Fruit fly (Drosophila melanogaster) whole organism, wandering third instar larva: ENCODE measurements around the gene CG31174.

Source experiments
- CG32264 ChIP-seq: fragments of 200-800 bp; sonication (Bioruptor generic); optimal IDR thresholded peaks from 2 replicates; lab custom pipeline; 2016; ENCODE audit warnings: missing biosample characterization, missing genetic modification characterization
- CG9705 ChIP-seq: fragments of 200-800 bp; sonication (Bioruptor generic); optimal IDR thresholded peaks from 2 replicates; lab custom pipeline; 2018; ENCODE audit warnings: missing biosample characterization, mild to moderate bottlenecking, missing genetic modification characterization
- CrebA ChIP-seq: fragments of 200-800 bp; sonication (Bioruptor generic); optimal IDR thresholded peaks from 2 replicates; lab custom pipeline; 2016; ENCODE audit warnings: missing biosample characterization, mild to moderate bottlenecking, missing genetic modification characterization, borderline replicate concordance
- Dfd ChIP-seq: fragments of >200 bp; optimal IDR thresholded peaks from 2 replicates; lab custom pipeline; 2017; ENCODE audit warnings: missing biosample characterization, missing genetic modification characterization
- Dif ChIP-seq: fragments of 200-275, 200-300 bp; sonication (Bioruptor generic); optimal IDR thresholded peaks from 2 replicates; lab custom pipeline; 2018; ENCODE audit warnings: missing biosample characterization, missing genetic modification characterization; ENCODE audit not compliant: partially characterized antibody
- GATAd ChIP-seq: sonication (Bioruptor generic); optimal IDR thresholded peaks from 2 replicates; lab custom pipeline; 2016; ENCODE audit warnings: missing biosample characterization, missing genetic modification characterization
- HLH106 ChIP-seq: fragments of 200-800 bp; optimal IDR thresholded peaks from 3 replicates; lab custom pipeline; 2019; ENCODE audit warnings: missing biosample characterization, mild to moderate bottlenecking, missing genetic modification characterization, moderate library complexity
- Hr78 ChIP-seq: fragments of >200 bp; optimal IDR thresholded peaks from 2 replicates; lab custom pipeline; 2017; ENCODE audit warnings: missing biosample characterization, missing genetic modification characterization
- Hr83 ChIP-seq: fragments of 200-300 bp; sonication (Bioruptor generic); optimal IDR thresholded peaks from 2 replicates; lab custom pipeline; 2016; ENCODE audit warnings: missing biosample characterization, mild to moderate bottlenecking, missing genetic modification characterization, moderate library complexity; ENCODE audit not compliant: poor library complexity, severe bottlenecking
- Jra ChIP-seq: sonication (Bioruptor generic); optimal IDR thresholded peaks from 2 replicates; lab custom pipeline; 2016; ENCODE audit warnings: missing biosample characterization, missing genetic modification characterization
- Mio ChIP-seq: sonication (Bioruptor generic); optimal IDR thresholded peaks from 2 replicates; lab custom pipeline; 2016; ENCODE audit warnings: missing biosample characterization, missing genetic modification characterization
- N ChIP-seq: fragments of >200 bp; optimal IDR thresholded peaks from 2 replicates; lab custom pipeline; 2018; ENCODE audit warnings: missing biosample characterization, missing external identifiers, missing genetic modification characterization
- Rel ChIP-seq, 2 experiments: fragments of 200-800 bp; sonication (Bioruptor generic) in 1 of 2; optimal IDR thresholded peaks; 2 replicates in 1 of 2; 3 replicates in 1 of 2; lab custom pipeline; 2016 to 2019; ENCODE audit warnings: mild to moderate bottlenecking in 2 of 2, missing biosample characterization in 2 of 2, missing genetic modification characterization in 2 of 2, moderate library complexity in 1 of 2
- Sp1 ChIP-seq: fragments of 200-800 bp; sonication (Bioruptor generic); optimal IDR thresholded peaks from 3 replicates; lab custom pipeline; 2019; ENCODE audit warnings: missing biosample characterization, mild to moderate bottlenecking, missing genetic modification characterization, moderate library complexity
- Vsx2 ChIP-seq: fragments of 200-300, 225-300 bp; sonication (Bioruptor generic); optimal IDR thresholded peaks from 2 replicates; lab custom pipeline; 2018; ENCODE audit warnings: missing biosample characterization, missing genetic modification characterization; ENCODE audit not compliant: partially characterized antibody
- br ChIP-seq: fragments of 200-800 bp; sonication (Bioruptor generic); optimal IDR thresholded peaks from 2 replicates; lab custom pipeline; 2016; ENCODE audit warnings: missing biosample characterization, missing genetic modification characterization
- brk ChIP-seq: fragments of 200-800 bp; sonication (Bioruptor generic); optimal IDR thresholded peaks from 2 replicates; lab custom pipeline; 2016; ENCODE audit warnings: missing biosample characterization, mild to moderate bottlenecking, missing genetic modification characterization
- dl ChIP-seq, 2 experiments: fragments of 175-275, 200-275 bp in 1 of 2; fragments of 200-275 bp in 1 of 2; sonication (Bioruptor generic); optimal IDR thresholded peaks; lab custom pipeline; 2018; ENCODE audit warnings: mild to moderate bottlenecking in 2 of 2, missing biosample characterization in 2 of 2, missing genetic modification characterization in 2 of 2, moderate library complexity in 2 of 2; ENCODE audit not compliant: partially characterized antibody in 2 of 2, insufficient read depth in 1 of 2
- dmrt93B ChIP-seq: fragments of 200-800 bp; sonication (Bioruptor generic); optimal IDR thresholded peaks from 2 replicates; lab custom pipeline; 2018; ENCODE audit warnings: missing biosample characterization, mild to moderate bottlenecking, missing genetic modification characterization
- dsf ChIP-seq: sonication (Bioruptor generic); optimal IDR thresholded peaks from 2 replicates; lab custom pipeline; 2016; ENCODE audit warnings: missing biosample characterization, missing genetic modification characterization, borderline replicate concordance
- ey ChIP-seq: fragments of 200-800 bp; sonication (Bioruptor generic); optimal IDR thresholded peaks from 2 replicates; lab custom pipeline; 2016; ENCODE audit warnings: missing biosample characterization, missing genetic modification characterization
- foxo ChIP-seq, 2 experiments: fragments of 200-800 bp; sonication (Bioruptor generic); optimal IDR thresholded peaks; 2 replicates in 1 of 2; 3 replicates in 1 of 2; lab custom pipeline; 2016 to 2017; ENCODE audit warnings: missing biosample characterization in 2 of 2, missing genetic modification characterization in 2 of 2
- fru ChIP-seq: fragments of 200-800 bp; sonication (Bioruptor generic); optimal IDR thresholded peaks from 3 replicates; lab custom pipeline; 2016; ENCODE audit warnings: missing biosample characterization, mild to moderate bottlenecking, missing genetic modification characterization
- h ChIP-seq: fragments of 200-800 bp; sonication (Bioruptor generic); optimal IDR thresholded peaks from 3 replicates; lab custom pipeline; 2016; ENCODE audit warnings: missing biosample characterization, mild to moderate bottlenecking, missing genetic modification characterization
- jim ChIP-seq: fragments of 175-275, 200-325 bp; sonication (Bioruptor generic); optimal IDR thresholded peaks from 2 replicates; lab custom pipeline; 2016; ENCODE audit warnings: missing biosample characterization, mild to moderate bottlenecking, missing genetic modification characterization
- pan ChIP-seq: fragments of >200 bp; optimal IDR thresholded peaks from 2 replicates; lab custom pipeline; 2017
- psq ChIP-seq: fragments of 200-800 bp; sonication (Bioruptor generic); optimal IDR thresholded peaks from 3 replicates; lab custom pipeline; 2017; ENCODE audit warnings: missing biosample characterization, mild to moderate bottlenecking, missing genetic modification characterization, moderate library complexity
- sage ChIP-seq: fragments of 200-800 bp; sonication (Bioruptor generic); optimal IDR thresholded peaks from 2 replicates; lab custom pipeline; 2016; ENCODE audit warnings: missing biosample characterization, mild to moderate bottlenecking, missing genetic modification characterization
- sv ChIP-seq: fragments of 200-800 bp; sonication (Bioruptor generic); optimal IDR thresholded peaks from 3 replicates; lab custom pipeline; 2016; ENCODE audit warnings: missing biosample characterization, missing genetic modification characterization
- tai ChIP-seq: sonication (Bioruptor generic); optimal IDR thresholded peaks from 2 replicates; lab custom pipeline; 2016; ENCODE audit warnings: missing biosample characterization, missing genetic modification characterization
- usp ChIP-seq: fragments of >200 bp; optimal IDR thresholded peaks from 2 replicates; lab custom pipeline; 2017; ENCODE audit warnings: missing biosample characterization, missing genetic modification characterization
- woc ChIP-seq: sonication (Bioruptor generic); optimal IDR thresholded peaks from 2 replicates; lab custom pipeline; 2016; ENCODE audit warnings: missing biosample characterization, mild to moderate bottlenecking, missing genetic modification characterization

The CG31174 gene

DNA sequence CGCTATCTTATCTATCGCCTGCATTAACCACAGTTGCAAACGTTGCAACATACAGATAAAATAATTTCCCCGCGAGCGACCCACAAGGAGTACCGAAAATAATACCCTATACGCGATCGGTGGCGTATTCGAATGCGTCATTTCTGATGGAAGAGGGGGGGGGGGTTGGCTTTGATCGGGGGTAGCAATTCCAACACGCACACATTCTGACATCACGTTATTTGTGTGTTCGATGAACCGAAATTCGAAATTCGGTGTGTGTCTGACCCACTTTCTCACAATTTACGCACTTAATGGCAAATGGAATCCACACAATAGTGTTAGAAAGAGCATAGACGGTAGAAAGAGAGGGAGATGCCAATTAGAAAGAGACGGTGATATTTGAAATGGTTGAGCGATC, 32.7 kb downstream of the CG31174 start:
- TF ChIP-seq Rel (GFP tag; optimal IDR thresholded peaks at IDR 0.05; lab: Kevin White, UChicago) = no peak
- TF ChIP-seq Rel (tag; optimal IDR thresholded peaks at IDR 0.05; lab: Kevin White, UChicago) = peak; percentile 50
- no peak for TF ChIP-seq CG32264 (GFP tag; lab: Kevin White, UChicago)

DNA sequence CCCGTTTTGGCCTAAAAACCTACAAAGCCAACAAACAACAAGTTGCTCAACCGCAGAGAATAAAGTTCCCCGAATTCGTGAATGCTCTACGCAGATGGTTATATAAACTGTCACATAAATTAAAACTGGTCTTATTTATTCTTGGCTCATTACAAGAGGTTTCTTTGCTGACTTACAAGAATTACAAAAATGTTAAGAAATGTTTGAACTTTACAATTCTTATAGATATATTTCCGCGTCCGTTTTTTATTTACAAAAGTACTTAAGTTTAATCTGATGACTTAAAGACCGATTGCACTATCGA, 33.2 kb downstream of the CG31174 start:
- TF ChIP-seq Hr78 (no peak), pan (lab: Kevin White, UChicago) (no peak), HLH106 (tag; lab: Kevin White, UChicago) (no peak), Jra (no peak), brk (GFP tag; lab: Kevin White, UChicago) (no peak), GATAd (GFP tag; lab: Kevin White, UChicago) (no peak), dsf (GFP tag; lab: Kevin White, UChicago) (no peak), ey (GFP tag; lab: Kevin White, UChicago) (peak; percentile 26), Dfd (no peak), foxo (GFP tag; optimal IDR thresholded peaks at IDR 0.05; lab: Kevin White, UChicago) (peak in 1 of 2 experiments; percentile 20), CG32264 (GFP tag; lab: Kevin White, UChicago) (no peak), br (GFP tag; lab: Kevin White, UChicago) (no peak), usp (no peak), h (GFP tag; lab: Kevin White, UChicago) (no peak), woc (GFP tag; lab: Kevin White, UChicago) (peak; percentile 17), fru (GFP tag; lab: Kevin White, UChicago) (peak; percentile 19), tai (GFP tag; lab: Kevin White, UChicago) (peak; percentile 21), sv (no peak), N (GFP tag; lab: Kevin White, UChicago) (no peak), dmrt93B (no peak), sage (no peak), Sp1 (GFP tag; lab: Kevin White, UChicago) (no peak)
- TF ChIP-seq, all 38 proteins: peak for 5

DNA sequence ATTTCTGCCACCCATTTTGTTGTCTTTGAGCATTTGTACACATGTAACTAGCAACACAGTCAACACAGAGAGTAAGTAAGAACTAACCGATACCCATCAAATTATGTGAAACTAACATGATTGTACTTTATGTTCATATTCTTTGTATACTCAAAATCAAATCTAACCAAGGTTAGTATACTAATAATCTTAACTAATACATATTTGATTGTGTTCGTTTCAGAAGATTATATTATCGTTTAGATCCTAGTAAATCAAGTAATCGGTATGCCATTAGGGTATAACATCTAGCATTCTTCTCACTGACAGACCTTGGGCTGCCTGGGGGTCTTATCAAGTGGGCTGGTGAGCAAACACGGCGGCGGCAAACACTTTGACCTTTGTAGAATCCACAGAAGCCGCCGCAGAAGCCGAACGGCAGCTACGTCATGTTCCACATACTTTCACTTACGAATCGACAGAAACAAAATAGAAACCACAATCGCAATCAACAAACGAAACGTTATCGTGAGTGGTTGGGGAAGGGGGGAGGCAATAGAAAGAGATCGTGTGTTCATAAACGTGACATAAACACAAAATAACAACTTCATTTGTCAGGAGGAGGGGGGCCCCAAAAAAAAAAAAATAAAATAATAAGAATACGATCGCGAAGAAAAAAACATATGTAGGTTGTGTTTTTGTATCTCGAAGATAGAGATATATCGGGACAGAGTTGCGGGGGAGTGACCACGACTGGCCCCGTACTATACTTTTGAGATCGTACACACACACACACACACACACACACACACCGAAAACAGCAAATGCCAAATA, 33.7 kb downstream of the CG31174 start:
- no peak for TF ChIP-seq Mio (GFP tag; lab: Kevin White, UChicago)
- TF ChIP-seq jim (GFP tag; lab: Kevin White, UChicago) = peak; percentile 66
- TF ChIP-seq Dfd = peak; percentile 40
- TF ChIP-seq, all 38 proteins: peak for 2

DNA sequence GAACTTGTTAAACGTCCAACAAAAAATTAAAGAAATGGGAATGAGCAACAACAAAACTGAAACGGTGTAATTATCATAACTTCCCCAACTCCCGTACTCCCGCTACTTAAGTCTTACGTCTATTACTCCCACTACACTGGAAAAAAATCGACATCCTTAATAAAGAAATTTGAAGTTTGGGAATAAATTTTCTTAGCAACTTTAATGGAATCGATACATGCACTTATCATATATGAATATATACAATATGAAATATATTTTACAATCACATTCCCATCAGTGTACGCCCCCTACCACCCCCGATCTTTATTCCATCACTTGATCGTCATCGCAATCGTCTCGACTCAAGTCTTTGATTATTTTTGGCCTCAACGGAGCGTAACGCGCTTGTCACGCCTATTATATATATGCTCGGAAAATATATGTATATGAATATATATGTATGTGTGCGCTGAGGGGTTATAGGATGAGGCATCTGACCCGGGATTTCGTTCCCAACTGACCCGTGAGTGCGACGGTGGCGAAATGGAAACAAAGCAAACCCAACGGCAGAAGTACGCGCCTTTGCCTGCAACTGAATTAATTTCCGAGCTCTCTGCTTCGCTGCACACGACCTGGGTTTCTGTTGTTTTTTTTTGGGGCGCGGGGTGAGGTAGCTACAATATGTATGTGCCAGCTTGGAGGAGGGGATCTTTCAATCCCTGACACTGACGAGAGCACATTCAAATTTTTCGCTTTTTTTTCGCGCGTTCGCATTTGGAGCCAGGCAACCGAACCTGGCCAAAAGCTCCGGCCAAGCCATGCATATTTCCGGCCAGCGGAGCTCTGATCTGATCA, 34.9 kb downstream of the CG31174 start:
- no peak for TF ChIP-seq woc (GFP tag; lab: Kevin White, UChicago)
- peak; percentile 1 for TF ChIP-seq h (GFP tag; lab: Kevin White, UChicago)
- TF ChIP-seq brk (GFP tag; lab: Kevin White, UChicago) = no peak
- peak; percentile 87 for TF ChIP-seq jim (GFP tag; lab: Kevin White, UChicago)
- no peak for TF ChIP-seq sage
- no peak for TF ChIP-seq dl (GFP tag; optimal IDR thresholded peaks at IDR 0.05; lab: Kevin White, UChicago; ENCODE audit: insufficient read depth in 1 of 2, partially characterized antibody in 2 of 2)
- TF ChIP-seq HLH106 (tag; lab: Kevin White, UChicago) = no peak
- peak in 1 of 2 experiments; percentile 38 for TF ChIP-seq foxo (GFP tag; optimal IDR thresholded peaks at IDR 0.05; lab: Kevin White, UChicago)
- TF ChIP-seq Rel (GFP tag; optimal IDR thresholded peaks at IDR 0.05; lab: Kevin White, UChicago) = no peak
- peak; percentile 34 for TF ChIP-seq Rel (tag; optimal IDR thresholded peaks at IDR 0.05; lab: Kevin White, UChicago)
- peak; percentile 0 for TF ChIP-seq fru (GFP tag; lab: Kevin White, UChicago)
- TF ChIP-seq ey (GFP tag; lab: Kevin White, UChicago) = no peak
- no peak for TF ChIP-seq Dif (GFP tag; lab: Kevin White, UChicago)
- TF ChIP-seq GATAd (GFP tag; lab: Kevin White, UChicago) = no peak
- no peak for TF ChIP-seq tai (GFP tag; lab: Kevin White, UChicago)
- TF ChIP-seq CG32264 (GFP tag; lab: Kevin White, UChicago) = no peak

DNA sequence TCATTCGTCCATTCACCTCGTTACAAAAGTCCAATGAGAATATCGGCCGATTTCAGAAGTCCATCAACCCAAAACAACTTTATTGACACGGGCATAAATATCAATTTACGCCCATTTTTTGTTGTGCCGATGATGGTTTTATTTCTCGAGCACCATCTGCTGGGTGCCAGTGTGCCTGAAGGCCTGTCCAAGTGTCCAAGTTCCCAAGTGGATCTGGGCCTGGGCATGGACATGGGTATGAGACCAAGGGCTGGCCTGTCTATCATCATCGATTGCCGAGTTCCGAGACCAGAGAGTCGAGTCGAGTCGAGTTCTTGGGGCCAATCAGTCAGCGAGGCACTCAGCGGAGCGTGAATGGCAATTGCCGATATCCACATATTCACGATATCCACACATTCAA, 37.1 kb downstream of the CG31174 start, which contains the start of gene Gr93a:
Gene Gr93a, plus strand, starts transcription at position 301 of the 400 bp plus-strand sequence.
- TF ChIP-seq ey (GFP tag; lab: Kevin White, UChicago) (no peak), Sp1 (GFP tag; lab: Kevin White, UChicago) (no peak), psq (GFP tag; lab: Kevin White, UChicago) (no peak), GATAd (GFP tag; lab: Kevin White, UChicago) (no peak), dmrt93B (no peak), CG9705 (no peak), Vsx2 (no peak), sage (no peak), foxo (GFP tag; optimal IDR thresholded peaks at IDR 0.05; lab: Kevin White, UChicago) (no peak), Hr83 (no peak), CrebA (GFP tag; lab: Kevin White, UChicago) (no peak)
